Fruit fly (Drosophila melanogaster) whole organism, adult: ENCODE measurements around the gene PH4alphaMP.

Experiments
- CG12768 ChIP-seq: fragments of 200-800 bp; sonication (Bioruptor generic); optimal IDR thresholded peaks from 2 replicates; lab custom pipeline; 2017; ENCODE audit warnings: missing biosample characterization, missing genetic modification characterization, mild to moderate bottlenecking, moderate library complexity, missing genetic modification reagents
- CG14711 ChIP-seq: fragments of 200-800 bp; sonication (Bioruptor generic); optimal IDR thresholded peaks from 2 replicates; lab custom pipeline; 2018; ENCODE audit warnings: missing biosample characterization, mild to moderate bottlenecking, missing genetic modification characterization, moderate library complexity
- CG1620 ChIP-seq: fragments of 200-800 bp; sonication (Bioruptor generic); optimal IDR thresholded peaks from 2 replicates; lab custom pipeline; 2016; ENCODE audit warnings: missing biosample characterization, missing genetic modification characterization
- CG33017 ChIP-seq: fragments of 200-800 bp; sonication (Bioruptor generic); optimal IDR thresholded peaks from 2 replicates; lab custom pipeline; 2018; ENCODE audit warnings: missing biosample characterization, mild to moderate bottlenecking, missing genetic modification characterization, moderate library complexity
- CG5204 ChIP-seq: fragments of 200-800 bp; sonication (Bioruptor generic); optimal IDR thresholded peaks from 2 replicates; lab custom pipeline; 2016; ENCODE audit warnings: missing biosample characterization, missing genetic modification characterization
- Crg-1 ChIP-seq: fragments of 200-800 bp; sonication (Bioruptor generic); optimal IDR thresholded peaks from 2 replicates; lab custom pipeline; 2016; ENCODE audit warnings: missing biosample characterization, missing genetic modification characterization
- Mnt ChIP-seq: fragments of 200-800 bp; sonication (Bioruptor generic); optimal IDR thresholded peaks from 2 replicates; lab custom pipeline; 2016; ENCODE audit warnings: missing biosample characterization, mild to moderate bottlenecking, missing genetic modification characterization
- bab1 ChIP-seq: fragments of 200-800 bp; sonication (Bioruptor generic); optimal IDR thresholded peaks from 3 replicates; lab custom pipeline; 2019; ENCODE audit warnings: missing biosample characterization, mild to moderate bottlenecking, missing genetic modification characterization, moderate library complexity
- cic ChIP-seq: fragments of 200-800 bp; sonication (Bioruptor generic); optimal IDR thresholded peaks from 2 replicates; lab custom pipeline; 2017; ENCODE audit warnings: missing biosample characterization, mild to moderate bottlenecking, missing genetic modification characterization, moderate library complexity
- cnc ChIP-seq, 2 experiments: fragments of >200 bp; optimal IDR thresholded peaks; 2 replicates each; lab custom pipeline; 2017
- kay ChIP-seq: fragments of 200-800 bp; sonication (Bioruptor generic); peaks from one replicate; lab custom pipeline; 2016; ENCODE audit warnings: missing biosample characterization, missing genetic modification characterization, borderline replicate concordance
- pad ChIP-seq: fragments of 200-800 bp; sonication (Bioruptor generic); optimal IDR thresholded peaks from 3 replicates; lab custom pipeline; 2017; ENCODE audit warnings: missing biosample characterization, missing genetic modification characterization, mild to moderate bottlenecking, moderate library complexity, missing genetic modification reagents
- tj ChIP-seq: fragments of 200-800 bp; sonication (Bioruptor generic); optimal IDR thresholded peaks from 3 replicates; lab custom pipeline; 2017; ENCODE audit warnings: missing biosample characterization, mild to moderate bottlenecking, missing genetic modification characterization, moderate library complexity
- toe ChIP-seq: fragments of 200-800 bp; sonication (Bioruptor generic); optimal IDR thresholded peaks from 2 replicates; lab custom pipeline; 2016; ENCODE audit warnings: missing biosample characterization, missing genetic modification characterization

DNA sequence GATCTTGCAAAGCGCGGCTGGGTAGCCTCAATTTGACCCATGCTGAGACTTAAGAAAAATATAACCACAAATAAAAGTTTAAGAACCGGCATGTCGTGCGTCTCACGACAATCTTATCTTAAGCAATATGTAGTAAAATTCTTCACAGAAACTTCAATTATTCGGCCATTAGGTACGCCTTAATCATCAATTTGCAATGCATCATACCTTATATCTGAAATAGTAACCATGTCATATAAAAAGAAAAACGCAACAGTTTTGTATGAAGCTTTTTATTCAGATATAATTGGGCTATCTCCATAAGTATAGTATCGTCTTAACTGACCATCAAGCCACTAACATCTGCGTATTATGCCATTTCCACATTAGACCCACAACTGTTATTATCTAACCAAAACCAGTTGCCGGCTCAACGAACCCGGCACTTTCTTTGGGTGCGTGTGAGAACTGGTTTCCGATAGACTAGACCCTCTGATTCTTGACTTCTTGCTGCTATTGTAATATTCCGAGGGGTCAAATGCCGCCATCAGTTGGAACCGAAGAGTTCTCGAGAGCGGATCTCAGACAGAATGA lies 18.4 kb upstream of the PH4alphaMP start, which contains the start of the genes CG31524 and CG9698:
- TF ChIP-seq CG1620, result no peak
- no peak for TF ChIP-seq pad (GFP tag; lab: Kevin White, UChicago)
- TF ChIP-seq Mnt (GFP tag; lab: Kevin White, UChicago), result no peak
- no peak for TF ChIP-seq toe
- no peak for TF ChIP-seq kay (GFP tag; lab: Kevin White, UChicago)
- TF ChIP-seq cic (GFP tag; lab: Kevin White, UChicago), result no peak
- TF ChIP-seq cnc (optimal IDR thresholded peaks at IDR 0.05; lab: Kevin White, UChicago), result no peak
- TF ChIP-seq bab1 (GFP tag; lab: Kevin White, UChicago), result no peak
- no peak for TF ChIP-seq Crg-1 (GFP tag; lab: Kevin White, UChicago)
- TF ChIP-seq CG5204 (GFP tag; lab: Kevin White, UChicago), result no peak
- TF ChIP-seq CG12768 (GFP tag; lab: Kevin White, UChicago), result no peak
- no peak for TF ChIP-seq CG33017 (tag; lab: Kevin White, UChicago)
- no peak for TF ChIP-seq CG14711 (tag; lab: Kevin White, UChicago)
- TF ChIP-seq tj (GFP tag; lab: Kevin White, UChicago), result no peak
